Worm (Caenorhabditis elegans) whole organism, L1 larva: ENCODE results near the gene madf-4.

Experiments
- ama-1 ChIP-seq: fragments of 150-350 bp; optimal IDR thresholded peaks from 2 replicates; lab custom pipeline; 2014
- egl-27 ChIP-seq, 2 experiments: fragments of 150-350 bp in 1 of 2; sonication (generic microtip); optimal IDR thresholded peaks; 3 replicates each; lab custom pipeline; 2017 to 2018; ENCODE audit warnings: missing biosample characterization in 2 of 2, missing genetic modification characterization in 2 of 2, missing genetic modification reagents in 2 of 2
- elt-3 ChIP-seq, 6 experiments: fragments of 150-350 bp in 1 of 6; sonication (generic microtip); optimal IDR thresholded peaks; 2 replicates each; lab custom pipeline; 2017 to 2018; ENCODE audit warnings: missing biosample characterization in 6 of 6, missing genetic modification characterization in 6 of 6, inconsistent platforms in 1 of 6
- fos-1 ChIP-seq: fragments of 150-350 bp; optimal IDR thresholded peaks from 2 replicates; lab custom pipeline; 2014; ENCODE audit warnings: missing biosample characterization, missing genetic modification characterization
- jun-1 ChIP-seq: fragments of 150-350 bp; optimal IDR thresholded peaks from 2 replicates; lab custom pipeline; 2014; ENCODE audit warnings: missing biosample characterization, missing genetic modification reagents, missing genetic modification characterization
- lin-39 ChIP-seq: fragments of 150-350 bp; optimal IDR thresholded peaks from 2 replicates; lab custom pipeline; 2014; ENCODE audit warnings: missing biosample characterization, missing genetic modification reagents, missing genetic modification characterization
- nhr-90 ChIP-seq: sonication (generic microtip); optimal IDR thresholded peaks from 2 replicates; lab custom pipeline; 2016; ENCODE audit warnings: mild to moderate bottlenecking, missing genetic modification characterization, missing compliant biosample characterization; ENCODE audit not compliant: poor library complexity
- pqm-1 ChIP-seq: sonication (generic microtip); optimal IDR thresholded peaks from 3 replicates; lab custom pipeline; 2017; ENCODE audit warnings: missing biosample characterization, missing genetic modification characterization
- skn-1 ChIP-seq: fragments of 150-350 bp; optimal IDR thresholded peaks from 2 replicates; lab custom pipeline; 2014; ENCODE audit warnings: missing biosample characterization, missing genetic modification characterization
- sup-37 ChIP-seq: fragments of 200-800 bp; sonication (Bioruptor generic); optimal IDR thresholded peaks from 2 replicates; lab custom pipeline; 2018; ENCODE audit warnings: mild to moderate bottlenecking, missing genetic modification characterization, missing compliant biosample characterization
- zag-1 ChIP-seq: fragments of 150-350 bp; optimal IDR thresholded peaks from 2 replicates; lab custom pipeline; 2014; ENCODE audit warnings: missing biosample characterization, missing genetic modification characterization

- TF ChIP-seq egl-27 (tag; optimal IDR thresholded peaks at IDR 0.05; lab: Kevin White, UChicago) (no peak), nhr-90 (tag; lab: Kevin White, UChicago) (no peak), pqm-1 (tag; lab: Kevin White, UChicago) (no peak), zag-1 (tag; lab: Kevin White, UChicago) (no peak), skn-1 (tag; lab: Kevin White, UChicago) (no peak), fos-1 (tag; lab: Kevin White, UChicago) (no peak), elt-3 (tag; optimal IDR thresholded peaks at IDR 0.05; lab: Kevin White, UChicago) (no peak), ama-1 (lab: Kevin White, UChicago) (no peak), sup-37 (GFP tag; lab: Kevin White, UChicago) (no peak), lin-39 (tag; lab: Kevin White, UChicago) (no peak), jun-1 (no peak)
These were observed 29.3 kb upstream of the madf-4 start, which contains the start of the genes rde-1 and trpp-6 for ce11 chrV:9991610-9992009.
